Worm (Caenorhabditis elegans) whole organism, L4 larva: ENCODE data around the gene srbc-76.
"Not testable (repeated sequence)": the region's sequence is repeated elsewhere in the genome, so short reads cannot be mapped to it uniquely, and the experiment has no call there.

Experiments
- F26F4.8 ChIP-seq: fragments of 200-800 bp; sonication (Bioruptor generic); conservative IDR thresholded peaks from 2 replicates; pipeline ENCODE4 v1.3.6; 2022; ENCODE audit warnings: missing genetic modification characterization, missing compliant biosample characterization
- F37D6.2 ChIP-seq: sonication (generic microtip); optimal IDR thresholded peaks from 2 replicates; lab custom pipeline; 2016; ENCODE audit warnings: mild to moderate bottlenecking, missing genetic modification characterization, missing compliant biosample characterization
- Y75B8A.6 ChIP-seq: fragments of 200-800 bp; sonication (Bioruptor generic); IDR thresholded peaks from 2 replicates; pipeline ENCODE4 v1.3.6; 2022; ENCODE audit warnings: missing genetic modification reagents, missing genetic modification characterization, missing compliant biosample characterization
- ZK337.2 ChIP-seq: fragments of 200-800 bp; sonication (Bioruptor generic); IDR thresholded peaks from 2 replicates; pipeline ENCODE4 v1.3.6; 2022; ENCODE audit warnings: missing genetic modification reagents, missing genetic modification characterization, missing compliant biosample characterization
- ZK546.5 ChIP-seq, 2 experiments: sonication (generic microtip); optimal IDR thresholded peaks; 2 replicates each; lab custom pipeline; 2017; ENCODE audit warnings: missing biosample characterization in 2 of 2, missing genetic modification characterization in 2 of 2
- ama-1 ChIP-seq: fragments of 150-350 bp; optimal IDR thresholded peaks from 2 replicates; lab custom pipeline; 2014; ENCODE audit warnings: inconsistent platforms, mixed read lengths
- ceh-20 ChIP-seq: fragments of 200-800 bp; sonication (Bioruptor generic); IDR thresholded peaks from 2 replicates; pipeline ENCODE4 v1.3.6; 2022; ENCODE audit warnings: missing genetic modification reagents, missing genetic modification characterization, missing compliant biosample characterization
- ceh-32 ChIP-seq: sonication (generic microtip); optimal IDR thresholded peaks from 2 replicates; lab custom pipeline; 2016; ENCODE audit warnings: mild to moderate bottlenecking, missing genetic modification characterization, missing compliant biosample characterization; ENCODE audit not compliant: poor library complexity
- ces-1 ChIP-seq: fragments of 150-350 bp; sonication (generic microtip); optimal IDR thresholded peaks from 4 replicates; lab custom pipeline; 2014; ENCODE audit warnings: missing biosample characterization, missing genetic modification reagents, missing genetic modification characterization
- daf-8 ChIP-seq: fragments of 200-800 bp; sonication (Bioruptor generic); IDR thresholded peaks from 2 replicates; pipeline ENCODE4 v1.3.6; 2022; ENCODE audit warnings: missing genetic modification characterization, missing compliant biosample characterization
- dmd-6 ChIP-seq: fragments of 200-800 bp; sonication (Bioruptor generic); IDR thresholded peaks from 2 replicates; pipeline ENCODE4 v1.3.6; 2022; ENCODE audit warnings: missing genetic modification reagents, missing genetic modification characterization, missing compliant biosample characterization
- egl-43 ChIP-seq: fragments of 200-800 bp; sonication (Bioruptor generic); IDR thresholded peaks from 2 replicates; pipeline ENCODE4 v1.3.6; 2022; ENCODE audit warnings: missing genetic modification reagents, missing genetic modification characterization, missing compliant biosample characterization
- hlh-11 ChIP-seq: fragments of 200-800 bp; sonication (Bioruptor generic); optimal IDR thresholded peaks from 2 replicates; lab custom pipeline; 2018; ENCODE audit warnings: mild to moderate bottlenecking, missing genetic modification characterization, missing compliant biosample characterization
- lin-1 ChIP-seq: fragments of 200-800 bp; sonication (Bioruptor generic); IDR thresholded peaks from 2 replicates; pipeline ENCODE4 v1.3.6; 2022; ENCODE audit warnings: missing genetic modification reagents, missing genetic modification characterization, missing compliant biosample characterization
- lin-29 ChIP-seq: fragments of 200-800 bp; sonication (Bioruptor generic); IDR thresholded peaks from 2 replicates; pipeline ENCODE4 v1.3.6; 2022; ENCODE audit warnings: missing genetic modification reagents, missing genetic modification characterization, missing compliant biosample characterization
- lin-38 ChIP-seq: fragments of 200-800 bp; sonication (Bioruptor generic); IDR thresholded peaks from 2 replicates; pipeline ENCODE4 v1.3.6; 2022; ENCODE audit warnings: missing genetic modification reagents, missing genetic modification characterization, missing compliant biosample characterization
- madf-5 ChIP-seq, 2 experiments: fragments of 200-800 bp; sonication (Bioruptor generic); IDR thresholded peaks; 2 replicates each; pipeline ENCODE4 v1.3.6; 2022; ENCODE audit warnings: missing compliant biosample characterization in 2 of 2, missing genetic modification characterization in 2 of 2
- madf-9 ChIP-seq: fragments of 200-800 bp; sonication (Bioruptor generic); conservative IDR thresholded peaks from 2 replicates; pipeline ENCODE4 v1.3.6; 2022; ENCODE audit warnings: missing genetic modification reagents, missing genetic modification characterization, missing compliant biosample characterization
- mep-1 ChIP-seq: fragments of 150-350 bp; sonication (generic microtip); optimal IDR thresholded peaks from 3 replicates; lab custom pipeline; 2014; ENCODE audit warnings: missing biosample characterization, missing genetic modification characterization
- mes-2 ChIP-seq: sonication (generic microtip); optimal IDR thresholded peaks from 2 replicates; lab custom pipeline; 2016; ENCODE audit warnings: missing genotype, mild to moderate bottlenecking, missing genetic modification characterization, missing compliant biosample characterization; ENCODE audit not compliant: poor library complexity, severe bottlenecking
- nhr-41 ChIP-seq: fragments of 200-800 bp; sonication (Bioruptor generic); IDR thresholded peaks from 2 replicates; pipeline ENCODE4 v1.3.6; 2022; ENCODE audit warnings: missing genetic modification reagents, missing genetic modification characterization, missing compliant biosample characterization
- nhr-48 ChIP-seq: sonication (generic microtip); optimal IDR thresholded peaks from 2 replicates; lab custom pipeline; 2016; ENCODE audit warnings: mild to moderate bottlenecking, missing genetic modification characterization, missing compliant biosample characterization
- php-3 ChIP-seq: fragments of 200-800 bp; sonication (Bioruptor generic); IDR thresholded peaks from 2 replicates; pipeline ENCODE4 v1.3.6; 2022; ENCODE audit warnings: missing genetic modification reagents, missing genetic modification characterization, missing compliant biosample characterization
- pqm-1 ChIP-seq: sonication (generic microtip); optimal IDR thresholded peaks from 2 replicates; lab custom pipeline; 2017; ENCODE audit warnings: missing biosample characterization, missing genetic modification characterization
- spr-1 ChIP-seq: sonication (generic microtip); optimal IDR thresholded peaks from 2 replicates; lab custom pipeline; 2016; ENCODE audit warnings: mild to moderate bottlenecking, missing genetic modification characterization, missing compliant biosample characterization
- spr-3 ChIP-seq: fragments of 200-800 bp; sonication (Bioruptor generic); optimal IDR thresholded peaks from 2 replicates; lab custom pipeline; 2018; ENCODE audit warnings: mild to moderate bottlenecking, missing genetic modification characterization, missing compliant biosample characterization
- tag-97 ChIP-seq: fragments of 200-800 bp; sonication (Bioruptor generic); IDR thresholded peaks from 2 replicates; pipeline ENCODE4 v1.3.6; 2022; ENCODE audit warnings: missing genetic modification characterization, missing compliant biosample characterization
- unc-62 ChIP-seq, 3 experiments: fragments of 150-350 bp in 1 of 3; sonication (generic microtip); optimal IDR thresholded peaks in 2 of 3; peaks in 1 of 3; 1 replicate in 1 of 3; 2 replicates in 2 of 3; lab custom pipeline; 2014 to 2017; ENCODE audit warnings: missing biosample characterization in 3 of 3, missing genetic modification characterization in 3 of 3, missing genetic modification reagents in 3 of 3, missing genotype in 1 of 3
- vab-7 ChIP-seq: fragments of 200-800 bp; sonication (Bioruptor generic); IDR thresholded peaks from 2 replicates; pipeline ENCODE4 v1.3.6; 2022; ENCODE audit warnings: missing genetic modification reagents, missing genetic modification characterization, missing compliant biosample characterization
- ztf-7 ChIP-seq: fragments of 150-350 bp; optimal IDR thresholded peaks from 2 replicates; lab custom pipeline; 2014; ENCODE audit warnings: missing biosample characterization, missing genetic modification characterization

The srbc-76 gene

ce11 chrV:15252082-15252481, at the start of gene srbc-76:
Gene srbc-76 (plus strand): TSS chrV:15252382.
- no peak for TF ChIP-seq dmd-6 (GFP tag; lab: Robert Waterston, UW)

- TF ChIP-seq nhr-48; tag-97 (GFP tag; lab: Robert Waterston, UW); pqm-1 (tag; lab: Kevin White, UChicago): not testable (repeated sequence)
These were observed 44.5 kb upstream of the srbc-76 start, which contains the start of gene C41G6.12 for ce11 chrV:15207681-15208080. Gene C41G6.12 (minus strand): TSS chrV:15207781.

ce11 chrV:15211869-15212268, 40.3 kb upstream of the srbc-76 start, which contains the start of gene sri-24:
Gene sri-24 (plus strand): TSS chrV:15212169.
- TF ChIP-seq ces-1 (GFP tag; lab: Kevin White, UChicago); lin-1 (GFP tag; lab: Robert Waterston, UW); mes-2 (tag; lab: Kevin White, UChicago): not testable (repeated sequence)

- not testable (repeated sequence) for TF ChIP-seq F37D6.2 (tag; lab: Kevin White, UChicago); vab-7 (GFP tag; lab: Robert Waterston, UW); daf-8 (GFP tag; lab: Robert Waterston, UW)
- TF ChIP-seq, all 104 proteins: peak for 0; not testable (repeated sequence) for 104
These were observed 37.0 kb upstream of the srbc-76 start, which contains the start of gene sri-26 for ce11 chrV:15215175-15215574. Gene sri-26 (plus strand): TSS chrV:15215475.

- TF ChIP-seq F26F4.8 (GFP tag; lab: Robert Waterston, UW) = no peak
- no peak for TF ChIP-seq php-3 (GFP tag; lab: Robert Waterston, UW)
- no peak for TF ChIP-seq unc-62 (GFP tag; optimal IDR thresholded peaks at IDR 0.05 in 1 of 2; lab: Kevin White, UChicago)
- no peak for TF ChIP-seq unc-62 (tag; optimal IDR thresholded peaks at IDR 0.05; lab: Kevin White, UChicago)
- no peak for TF ChIP-seq ztf-7
- no peak for TF ChIP-seq nhr-41 (GFP tag; lab: Robert Waterston, UW)
- no peak for TF ChIP-seq madf-9 (GFP tag; lab: Robert Waterston, UW)
These were observed 35.5 kb upstream of the srbc-76 start, which contains the start of gene sri-25 for ce11 chrV:15216705-15217104. Gene sri-25 (plus strand): TSS chrV:15217005.

- TF ChIP-seq ceh-20 (GFP tag; lab: Robert Waterston, UW) = no peak
- TF ChIP-seq lin-1 (GFP tag; lab: Robert Waterston, UW) = no peak
- TF ChIP-seq madf-5 (GFP tag; IDR thresholded peaks at IDR 0.05; lab: Robert Waterston, UW) = no peak
- no peak for TF ChIP-seq ama-1
- TF ChIP-seq ceh-32 (tag; lab: Kevin White, UChicago) = no peak
- no peak for TF ChIP-seq lin-38 (GFP tag; lab: Robert Waterston, UW)
These were observed 30.9 kb upstream of the srbc-76 start, which contains the start of gene irld-25 for ce11 chrV:15221330-15221729. Gene irld-25 (plus strand): TSS chrV:15221630.

ce11 chrV:15223668-15224067, 28.5 kb upstream of the srbc-76 start, which contains the start of gene srw-24:
Gene srw-24 (plus strand): TSS chrV:15223968.
- TF ChIP-seq ZK546.5 (tag; optimal IDR thresholded peaks at IDR 0.05; lab: Kevin White, UChicago) (no peak), ZK337.2 (GFP tag; lab: Robert Waterston, UW) (no peak), mep-1 (tag; lab: Kevin White, UChicago) (no peak), hlh-11 (no peak), egl-43 (GFP tag; lab: Robert Waterston, UW) (no peak), vab-7 (GFP tag; lab: Robert Waterston, UW) (no peak), Y75B8A.6 (no peak), ces-1 (GFP tag; lab: Kevin White, UChicago) (no peak), spr-1 (tag; lab: Kevin White, UChicago) (no peak), unc-62 (GFP tag; optimal IDR thresholded peaks at IDR 0.05 in 1 of 2; lab: Kevin White, UChicago) (no peak), unc-62 (tag; optimal IDR thresholded peaks at IDR 0.05; lab: Kevin White, UChicago) (no peak), spr-3 (GFP tag; lab: Kevin White, UChicago) (no peak), lin-29 (GFP tag; lab: Robert Waterston, UW) (no peak), nhr-41 (GFP tag; lab: Robert Waterston, UW) (no peak)
